Worm (Caenorhabditis elegans) whole organism, late embryonic: ENCODE measurements around the gene Y17G7B.21.

Source experiments
- C08G9.2 ChIP-seq: sonication (generic microtip); optimal IDR thresholded peaks from 2 replicates; lab custom pipeline; 2016; ENCODE audit warnings: mild to moderate bottlenecking, missing genetic modification characterization, moderate library complexity, missing compliant biosample characterization
- C38D4.7 ChIP-seq: fragments of 200-800 bp; sonication (Bioruptor generic); optimal IDR thresholded peaks from 2 replicates; lab custom pipeline; 2018; ENCODE audit warnings: mild to moderate bottlenecking, missing genetic modification characterization, moderate library complexity, missing compliant biosample characterization
- K02D7.2 ChIP-seq: sonication (generic microtip); optimal IDR thresholded peaks from 2 replicates; lab custom pipeline; 2017; ENCODE audit warnings: mild to moderate bottlenecking, missing genetic modification characterization, missing compliant biosample characterization
- K09A11.1 ChIP-seq: sonication (generic microtip); optimal IDR thresholded peaks from 2 replicates; lab custom pipeline; 2017; ENCODE audit warnings: antibody characterized with exemption, mild to moderate bottlenecking, missing genetic modification characterization, missing compliant biosample characterization; ENCODE audit not compliant: insufficient read depth
- T23F11.4 ChIP-seq: fragments of 200-800 bp; sonication (Bioruptor generic); optimal IDR thresholded peaks from 2 replicates; lab custom pipeline; 2018; ENCODE audit warnings: mild to moderate bottlenecking, missing genetic modification characterization, missing compliant biosample characterization
- Y22D7AL.16 ChIP-seq: sonication (generic microtip); optimal IDR thresholded peaks from 2 replicates; lab custom pipeline; 2016; ENCODE audit warnings: missing genetic modification characterization, missing compliant biosample characterization
- ahr-1 ChIP-seq: sonication (generic microtip); optimal IDR thresholded peaks from 2 replicates; lab custom pipeline; 2016; ENCODE audit warnings: missing genetic modification characterization, missing compliant biosample characterization
- ama-1 ChIP-seq: fragments of 150-350 bp; optimal IDR thresholded peaks from 2 replicates; lab custom pipeline; 2014
- ceh-14 ChIP-seq: sonication (generic microtip); optimal IDR thresholded peaks from 2 replicates; lab custom pipeline; 2016; ENCODE audit warnings: missing genotype, missing genetic modification characterization, missing compliant biosample characterization
- ceh-18 ChIP-seq: sonication (generic microtip); optimal IDR thresholded peaks from 2 replicates; lab custom pipeline; 2016; ENCODE audit warnings: missing genetic modification characterization, missing compliant biosample characterization
- ceh-19 ChIP-seq: fragments of 200-800 bp; sonication (Bioruptor generic); optimal IDR thresholded peaks from 2 replicates; lab custom pipeline; 2018; ENCODE audit warnings: mild to moderate bottlenecking, missing genetic modification characterization, missing compliant biosample characterization
- ceh-2 ChIP-seq: sonication (generic microtip); optimal IDR thresholded peaks from 2 replicates; lab custom pipeline; 2016; ENCODE audit warnings: missing genotype, missing genetic modification characterization, missing compliant biosample characterization
- ceh-22 ChIP-seq: sonication (generic microtip); optimal IDR thresholded peaks from 2 replicates; lab custom pipeline; 2017; ENCODE audit warnings: missing biosample characterization, missing genetic modification characterization
- ceh-24 ChIP-seq: sonication (generic microtip); optimal IDR thresholded peaks from 2 replicates; lab custom pipeline; 2016; ENCODE audit warnings: mild to moderate bottlenecking, missing genetic modification characterization, missing compliant biosample characterization
- ceh-31 ChIP-seq: sonication (generic microtip); optimal IDR thresholded peaks from 2 replicates; lab custom pipeline; 2016; ENCODE audit warnings: missing genetic modification characterization, missing compliant biosample characterization
- ceh-34 ChIP-seq: sonication (generic microtip); optimal IDR thresholded peaks from 2 replicates; lab custom pipeline; 2016; ENCODE audit warnings: mild to moderate bottlenecking, missing genetic modification characterization, missing compliant biosample characterization
- ceh-6 ChIP-seq: fragments of 200-800 bp; sonication (Bioruptor generic); optimal IDR thresholded peaks from 2 replicates; lab custom pipeline; 2018; ENCODE audit warnings: mild to moderate bottlenecking, missing genetic modification characterization, missing compliant biosample characterization
- che-1 ChIP-seq: sonication (generic microtip); optimal IDR thresholded peaks from 2 replicates; lab custom pipeline; 2016; ENCODE audit warnings: mild to moderate bottlenecking, missing genetic modification characterization, missing compliant biosample characterization
- dmd-4 ChIP-seq: sonication (generic microtip); optimal IDR thresholded peaks from 2 replicates; lab custom pipeline; 2016; ENCODE audit warnings: borderline replicate concordance, missing genetic modification characterization, missing compliant biosample characterization
- dve-1 ChIP-seq: sonication (generic microtip); optimal IDR thresholded peaks from 2 replicates; lab custom pipeline; 2017; ENCODE audit warnings: antibody characterized with exemption, mild to moderate bottlenecking, missing genetic modification characterization, missing compliant biosample characterization
- ets-4 ChIP-seq: sonication (generic microtip); optimal IDR thresholded peaks from 2 replicates; lab custom pipeline; 2016; ENCODE audit warnings: missing genetic modification characterization, missing compliant biosample characterization
- fkh-10 ChIP-seq: fragments of 150-350 bp; optimal IDR thresholded peaks from 2 replicates; lab custom pipeline; 2014; ENCODE audit warnings: missing biosample characterization, missing genetic modification reagents, missing genetic modification characterization
- gmeb-2 ChIP-seq: sonication (generic microtip); optimal IDR thresholded peaks from 2 replicates; lab custom pipeline; 2016; ENCODE audit warnings: missing genetic modification characterization, inconsistent platforms, missing compliant biosample characterization
- hlh-15 ChIP-seq: sonication (generic microtip); optimal IDR thresholded peaks from 2 replicates; lab custom pipeline; 2016; ENCODE audit warnings: missing genetic modification characterization, missing compliant biosample characterization
- hlh-30 ChIP-seq: sonication (generic microtip); optimal IDR thresholded peaks from 2 replicates; lab custom pipeline; 2017; ENCODE audit warnings: antibody characterized with exemption, missing genetic modification characterization, missing compliant biosample characterization; ENCODE audit not compliant: insufficient read depth
- lin-11 ChIP-seq: fragments of 200-800 bp; sonication (Bioruptor generic); optimal IDR thresholded peaks from 2 replicates; lab custom pipeline; 2018; ENCODE audit warnings: mild to moderate bottlenecking, missing genetic modification characterization, missing compliant biosample characterization
- madf-2 ChIP-seq: sonication (generic microtip); optimal IDR thresholded peaks from 2 replicates; lab custom pipeline; 2017; ENCODE audit warnings: missing genetic modification characterization, missing compliant biosample characterization
- npax-4 ChIP-seq: sonication (generic microtip); optimal IDR thresholded peaks from 2 replicates; lab custom pipeline; 2016; ENCODE audit warnings: missing genetic modification characterization, missing compliant biosample characterization
- pax-1 ChIP-seq: fragments of 150-350 bp; optimal IDR thresholded peaks from 2 replicates; lab custom pipeline; 2014; ENCODE audit warnings: missing biosample characterization, missing genetic modification characterization
- pha-2 ChIP-seq: sonication (generic microtip); optimal IDR thresholded peaks from 2 replicates; lab custom pipeline; 2017; ENCODE audit warnings: mild to moderate bottlenecking, missing genetic modification characterization, missing compliant biosample characterization
- pha-4 ChIP-seq: fragments of 150-350 bp; optimal IDR thresholded peaks from 2 replicates; lab custom pipeline; 2018; ENCODE audit warnings: missing biosample characterization, missing genetic modification reagents, missing genetic modification characterization
- ref-2 ChIP-seq: sonication (generic microtip); optimal IDR thresholded peaks from 2 replicates; lab custom pipeline; 2016; ENCODE audit warnings: missing genetic modification characterization, missing compliant biosample characterization
- sox-2 ChIP-seq: fragments of 200-800 bp; sonication (Bioruptor generic); IDR thresholded peaks from 2 replicates; pipeline ENCODE4 v1.3.6; 2022; ENCODE audit warnings: missing genetic modification reagents, missing genetic modification characterization, missing compliant biosample characterization
- sox-4 ChIP-seq: sonication (generic microtip); optimal IDR thresholded peaks from 2 replicates; lab custom pipeline; 2017; ENCODE audit warnings: mild to moderate bottlenecking, missing genetic modification characterization, inconsistent platforms, missing compliant biosample characterization
- syd-9 ChIP-seq: sonication (generic microtip); optimal IDR thresholded peaks from 2 replicates; lab custom pipeline; 2016; ENCODE audit warnings: mild to moderate bottlenecking, missing genetic modification characterization, moderate library complexity, missing compliant biosample characterization
- tbx-2 ChIP-seq: sonication (generic microtip); optimal IDR thresholded peaks from 2 replicates; lab custom pipeline; 2016; ENCODE audit warnings: missing genetic modification characterization, missing compliant biosample characterization
- tbx-7 ChIP-seq: sonication (generic microtip); optimal IDR thresholded peaks from 2 replicates; lab custom pipeline; 2016; ENCODE audit warnings: missing genotype, missing genetic modification characterization, missing compliant biosample characterization
- unc-3 ChIP-seq, 2 experiments: fragments of 200-800 bp in 1 of 2; sonication (Bioruptor generic) in 1 of 2; sonication (generic microtip) in 1 of 2; conservative IDR thresholded peaks in 1 of 2; optimal IDR thresholded peaks in 1 of 2; 2 replicates each; pipeline versions ENCODE4 v1.3.6 to Lab custom; 2016 to 2022; ENCODE audit warnings: missing compliant biosample characterization in 2 of 2, missing genetic modification characterization in 2 of 2, missing genetic modification reagents in 1 of 2
- unc-42 ChIP-seq: sonication (generic microtip); optimal IDR thresholded peaks from 2 replicates; lab custom pipeline; 2016; ENCODE audit warnings: missing genotype, missing genetic modification characterization, missing compliant biosample characterization
- unc-55 ChIP-seq: sonication (generic microtip); optimal IDR thresholded peaks from 2 replicates; lab custom pipeline; 2017; ENCODE audit warnings: missing biosample characterization, missing genetic modification reagents, missing genetic modification characterization
- unc-86 ChIP-seq: sonication (generic microtip); optimal IDR thresholded peaks from 2 replicates; lab custom pipeline; 2016; ENCODE audit warnings: missing genetic modification characterization, missing compliant biosample characterization
- ztf-16 ChIP-seq: sonication (generic microtip); optimal IDR thresholded peaks from 2 replicates; lab custom pipeline; 2017; ENCODE audit warnings: missing genetic modification characterization, missing compliant biosample characterization

The Y17G7B.21 gene

ce11 chrII:11980110-11980509 lies 2.6 kb upstream of the Y17G7B.21 start (continued):
- TF ChIP-seq K02D7.2: peak; percentile 19
- no peak for TF ChIP-seq sox-2 (GFP tag; lab: Robert Waterston, UW)
- peak; percentile 26 for TF ChIP-seq pax-1 (tag; lab: Kevin White, UChicago)
- TF ChIP-seq pha-4 (tag; lab: Kevin White, UChicago): no peak
- peak; percentile 7 for TF ChIP-seq madf-2 (tag; lab: Kevin White, UChicago)
- no peak for TF ChIP-seq fkh-10 (GFP tag; lab: Kevin White, UChicago)
- no peak for TF ChIP-seq K09A11.1 (tag; lab: Kevin White, UChicago)
- TF ChIP-seq ceh-18 (tag; lab: Kevin White, UChicago): peak; percentile 1
- no peak for TF ChIP-seq syd-9 (tag; lab: Kevin White, UChicago)
- peak; percentile 83 for TF ChIP-seq ceh-31 (tag; lab: Kevin White, UChicago)
- TF ChIP-seq unc-86: peak; percentile 19
- TF ChIP-seq ahr-1: peak; percentile 52
- TF ChIP-seq dmd-4 (tag; lab: Kevin White, UChicago): no peak
- TF ChIP-seq ceh-6: no peak
- TF ChIP-seq ceh-14: peak; percentile 78
- no peak for TF ChIP-seq sox-4 (tag; lab: Kevin White, UChicago)
- TF ChIP-seq ceh-2 (tag; lab: Kevin White, UChicago): peak; percentile 59
- no peak for TF ChIP-seq pha-2
- TF ChIP-seq ama-1 (lab: Kevin White, UChicago): no peak
- no peak for TF ChIP-seq ref-2 (tag; lab: Kevin White, UChicago)
- TF ChIP-seq C08G9.2: peak; percentile 69
- TF ChIP-seq ceh-34 (tag; lab: Kevin White, UChicago): peak; percentile 47
- 0 out of 2 replicates have a peak, but pooled peaks have one; percentile 13 for TF ChIP-seq unc-3 (GFP tag; conservative IDR thresholded peaks at IDR 0.05; lab: Robert Waterston, UW)
- peak; percentile 35 for TF ChIP-seq unc-3 (tag; optimal IDR thresholded peaks at IDR 0.05; lab: Kevin White, UChicago)
- no peak for TF ChIP-seq npax-4 (tag; lab: Kevin White, UChicago)
- TF ChIP-seq gmeb-2 (tag; lab: Kevin White, UChicago): peak; percentile 7
- TF ChIP-seq T23F11.4: no peak
- TF ChIP-seq ztf-16: peak; percentile 24
- peak; percentile 92 for TF ChIP-seq unc-42 (tag; lab: Kevin White, UChicago)
- TF ChIP-seq Y22D7AL.16 (tag; lab: Kevin White, UChicago): no peak
- no peak for TF ChIP-seq unc-55 (GFP tag; lab: Kevin White, UChicago)
- peak; percentile 44 for TF ChIP-seq hlh-15 (tag; lab: Kevin White, UChicago)
- peak; percentile 1 for TF ChIP-seq lin-11 (tag; lab: Kevin White, UChicago)
- TF ChIP-seq hlh-30 (tag; lab: Kevin White, UChicago): no peak
- no peak for TF ChIP-seq che-1 (tag; lab: Kevin White, UChicago)
- TF ChIP-seq ceh-22 (tag; lab: Kevin White, UChicago): no peak
- no peak for TF ChIP-seq dve-1 (tag; lab: Kevin White, UChicago)
- TF ChIP-seq ceh-19 (GFP tag; lab: Kevin White, UChicago): peak; percentile 13
- peak; percentile 34 for TF ChIP-seq tbx-7
- TF ChIP-seq C38D4.7 (GFP tag; lab: Kevin White, UChicago): no peak
- no peak for TF ChIP-seq ceh-24
- peak; percentile 69 for TF ChIP-seq ets-4 (tag; lab: Kevin White, UChicago)
- TF ChIP-seq tbx-2 (tag; lab: Kevin White, UChicago): peak; percentile 79
